Worm (Caenorhabditis elegans) whole organism, L3 larva: Measurements from ENCODE around the gene T12G3.2.
A peak's percentile ranks its signal among the peaks of the same experiment; 100 is the strongest.

Experiments
- R02D3.7 ChIP-seq: fragments of 150-350 bp; optimal IDR thresholded peaks from 2 replicates; lab custom pipeline; 2014; ENCODE audit warnings: missing biosample characterization, missing genetic modification characterization
- ama-1 ChIP-seq: fragments of 150-350 bp; optimal IDR thresholded peaks from 2 replicates; lab custom pipeline; 2018
- ceh-28 ChIP-seq: fragments of 150-350 bp; optimal IDR thresholded peaks from 2 replicates; lab custom pipeline; 2014; ENCODE audit warnings: missing biosample characterization, missing genetic modification reagents, missing genetic modification characterization
- egl-27 ChIP-seq: sonication (generic microtip); optimal IDR thresholded peaks from 4 replicates; lab custom pipeline; 2017; ENCODE audit warnings: missing biosample characterization, missing genetic modification reagents, missing genetic modification characterization
- egl-5 ChIP-seq: fragments of 150-350 bp; optimal IDR thresholded peaks from 2 replicates; lab custom pipeline; 2017; ENCODE audit warnings: missing biosample characterization, missing genetic modification reagents, missing genetic modification characterization, inconsistent platforms
- elt-2 ChIP-seq: sonication (generic microtip); optimal IDR thresholded peaks from 2 replicates; lab custom pipeline; 2016; ENCODE audit warnings: missing genetic modification reagents, mild to moderate bottlenecking, missing genetic modification characterization, missing compliant biosample characterization
- eor-1 ChIP-seq, 2 experiments: fragments of 150-350 bp; optimal IDR thresholded peaks; 2 replicates each; lab custom pipeline; 2014 to 2018; ENCODE audit warnings: missing biosample characterization in 2 of 2, missing genetic modification characterization in 2 of 2
- jun-1 ChIP-seq: fragments of 150-350 bp; optimal IDR thresholded peaks from 2 replicates; lab custom pipeline; 2014; ENCODE audit warnings: missing biosample characterization, missing genetic modification reagents, missing genetic modification characterization
- lin-15B ChIP-seq: fragments of 150-350 bp; optimal IDR thresholded peaks from 2 replicates; lab custom pipeline; 2014; ENCODE audit warnings: missing biosample characterization, missing genetic modification characterization
- lin-39 ChIP-seq: fragments of 150-350 bp; optimal IDR thresholded peaks from 2 replicates; lab custom pipeline; 2018; ENCODE audit warnings: missing biosample characterization, missing genetic modification reagents, missing genetic modification characterization
- lsy-12 ChIP-seq: sonication (generic microtip); optimal IDR thresholded peaks from 2 replicates; lab custom pipeline; 2016; ENCODE audit warnings: mild to moderate bottlenecking, missing genetic modification characterization, missing compliant biosample characterization
- mdl-1 ChIP-seq: fragments of 150-350 bp; optimal IDR thresholded peaks from 2 replicates; lab custom pipeline; 2014; ENCODE audit warnings: missing biosample characterization, missing genetic modification characterization
- mml-1 ChIP-seq: fragments of 150-350 bp; sonication (generic microtip); optimal IDR thresholded peaks from 3 replicates; lab custom pipeline; 2014; ENCODE audit warnings: missing biosample characterization, missing genetic modification characterization
- nfya-1 ChIP-seq: sonication (generic microtip); optimal IDR thresholded peaks from 2 replicates; lab custom pipeline; 2017; ENCODE audit warnings: missing genetic modification characterization, mild to moderate bottlenecking, missing compliant biosample characterization, antibody characterized with exemption, moderate library complexity; ENCODE audit not compliant: insufficient read depth
- nhr-12 ChIP-seq: fragments of 150-350 bp; optimal IDR thresholded peaks from 2 replicates; lab custom pipeline; 2014; ENCODE audit warnings: missing biosample characterization, missing genetic modification characterization
- nhr-237 ChIP-seq: fragments of 150-350 bp; optimal IDR thresholded peaks from 2 replicates; lab custom pipeline; 2014; ENCODE audit warnings: missing biosample characterization, missing genetic modification characterization
- nhr-25 ChIP-seq: sonication (generic microtip); optimal IDR thresholded peaks from 2 replicates; lab custom pipeline; 2017; ENCODE audit warnings: missing biosample characterization, missing genetic modification characterization
- nhr-43 ChIP-seq: sonication (generic microtip); optimal IDR thresholded peaks from 2 replicates; lab custom pipeline; 2016; ENCODE audit warnings: mild to moderate bottlenecking, missing genetic modification characterization, missing compliant biosample characterization; ENCODE audit not compliant: poor library complexity, severe bottlenecking
- nhr-67 ChIP-seq: fragments of 150-350 bp; optimal IDR thresholded peaks from 2 replicates; lab custom pipeline; 2014; ENCODE audit warnings: missing biosample characterization, missing genetic modification characterization
- nhr-76 ChIP-seq: fragments of 150-350 bp; sonication (generic microtip); optimal IDR thresholded peaks from 5 replicates; lab custom pipeline; 2014; ENCODE audit warnings: missing biosample characterization, missing genetic modification characterization
- pqm-1 ChIP-seq: fragments of 150-350 bp; optimal IDR thresholded peaks from 2 replicates; lab custom pipeline; 2017; ENCODE audit warnings: missing biosample characterization, missing genetic modification characterization, inconsistent platforms
- sea-2 ChIP-seq: fragments of 150-350 bp; sonication (generic microtip); optimal IDR thresholded peaks from 4 replicates; lab custom pipeline; 2014; ENCODE audit warnings: missing biosample characterization, missing genetic modification reagents, missing genetic modification characterization
- skn-1 ChIP-seq: fragments of 150-350 bp; optimal IDR thresholded peaks from 2 replicates; lab custom pipeline; 2014; ENCODE audit warnings: missing biosample characterization, missing genetic modification characterization
- zag-1 ChIP-seq: fragments of 150-350 bp; optimal IDR thresholded peaks from 2 replicates; lab custom pipeline; 2014; ENCODE audit warnings: missing biosample characterization, missing genetic modification characterization
- ztf-11 ChIP-seq: fragments of 150-350 bp; optimal IDR thresholded peaks from 2 replicates; lab custom pipeline; 2014; ENCODE audit warnings: missing biosample characterization, missing genetic modification characterization

T12G3.2 gene

DNA sequence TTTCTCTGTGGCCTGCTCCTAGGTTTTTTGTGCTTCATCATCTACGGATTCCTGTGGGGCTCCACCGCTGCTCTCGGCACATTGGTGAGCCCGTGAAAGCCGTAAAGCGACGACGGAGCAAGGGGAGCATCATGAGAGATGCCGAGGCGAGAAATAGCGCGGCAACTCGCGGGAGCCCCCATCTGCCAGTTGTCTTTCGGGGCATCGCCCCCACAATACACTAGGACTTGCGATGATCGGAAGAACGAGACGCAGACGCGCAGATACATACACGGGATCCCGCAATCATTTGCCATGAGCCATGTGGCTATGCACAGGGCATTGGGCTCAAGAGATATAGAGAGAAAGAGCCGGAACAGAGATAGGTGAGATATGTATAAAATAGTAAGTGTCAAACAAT, 36.4 kb downstream of the T12G3.2 start:
- TF ChIP-seq nfya-1 (tag; lab: Kevin White, UChicago) (peak; percentile 23), pqm-1 (tag; lab: Kevin White, UChicago) (no peak)

DNA sequence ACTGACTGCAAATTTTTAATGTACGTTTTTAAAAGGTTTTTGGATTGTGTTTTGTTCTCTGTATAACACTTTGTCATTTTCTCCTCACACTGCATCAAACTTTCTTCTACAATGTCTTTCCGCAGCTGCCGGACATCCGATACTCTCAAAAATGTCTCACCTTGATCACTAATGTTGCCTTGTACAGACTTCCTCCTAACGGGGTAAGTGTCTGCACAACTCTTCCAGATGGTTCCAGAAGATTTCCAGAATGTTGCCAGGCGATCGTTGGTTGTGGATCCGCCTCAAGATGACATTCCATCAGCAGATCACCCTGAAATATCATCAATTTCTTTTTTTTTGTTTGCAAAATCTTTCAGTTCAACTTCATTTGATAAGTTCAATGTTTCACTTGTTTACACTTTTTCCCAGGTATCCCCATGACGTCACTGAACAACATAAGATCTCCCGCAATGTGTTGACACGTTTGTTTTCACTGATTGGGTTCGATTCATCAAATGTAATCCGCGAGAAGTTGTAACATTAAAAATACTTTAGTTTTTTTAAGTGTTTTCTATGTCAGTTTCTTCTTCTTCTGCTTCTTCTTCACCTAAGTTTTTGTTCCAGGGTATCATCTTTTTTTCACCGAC, 37.6 kb downstream of the T12G3.2 start:
- no peak for TF ChIP-seq zag-1 (tag; lab: Kevin White, UChicago)
- TF ChIP-seq egl-27 (tag; lab: Kevin White, UChicago): no peak
- no peak for TF ChIP-seq lin-39 (tag; lab: Kevin White, UChicago)
- TF ChIP-seq sea-2 (GFP tag; lab: Kevin White, UChicago): no peak
- TF ChIP-seq R02D3.7: no peak
- TF ChIP-seq elt-2 (tag; lab: Kevin White, UChicago): no peak
- TF ChIP-seq egl-5: no peak
- no peak for TF ChIP-seq ama-1 (lab: Kevin White, UChicago)
- TF ChIP-seq nhr-12: no peak
- TF ChIP-seq nhr-25: no peak
- no peak for TF ChIP-seq jun-1
- TF ChIP-seq mml-1 (tag; lab: Kevin White, UChicago): no peak
- no peak for TF ChIP-seq lsy-12 (tag; lab: Kevin White, UChicago)
- no peak for TF ChIP-seq eor-1 (tag; optimal IDR thresholded peaks at IDR 0.05; lab: Kevin White, UChicago)
- TF ChIP-seq ceh-28: no peak
- TF ChIP-seq nhr-237 (tag; lab: Kevin White, UChicago): no peak

DNA sequence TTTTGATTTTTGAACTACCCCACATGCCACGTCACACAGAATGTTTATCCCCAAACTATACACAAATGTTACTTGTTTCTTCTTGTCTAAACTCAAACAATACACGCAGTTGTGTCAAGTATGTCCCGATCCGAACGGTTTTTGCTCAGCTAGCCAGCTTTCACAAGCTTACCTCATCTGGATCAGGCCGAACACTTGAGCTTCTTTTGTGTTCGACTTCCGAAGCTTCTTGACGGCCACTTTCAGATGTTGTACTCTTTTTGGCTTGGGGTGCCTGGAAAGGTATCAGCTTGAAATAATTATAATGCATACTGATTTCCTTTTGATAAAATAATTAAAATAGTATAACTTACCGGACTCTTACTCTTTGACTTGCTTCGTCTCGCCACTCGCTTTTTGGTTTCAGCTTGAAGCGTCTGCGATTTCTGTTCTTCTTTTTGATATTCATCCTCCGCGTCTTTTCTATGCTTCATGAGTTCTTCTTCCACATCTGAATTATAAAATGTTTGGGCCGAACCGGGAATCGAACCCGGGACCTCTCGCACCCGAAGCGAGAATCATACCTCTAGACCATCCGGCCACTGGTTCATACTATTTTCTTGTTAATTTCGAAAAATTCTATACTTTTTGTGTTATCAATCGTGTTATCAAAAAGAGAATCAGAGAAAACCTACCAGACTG, 41.5 kb downstream of the T12G3.2 start:
- TF ChIP-seq nhr-67 (tag; lab: Kevin White, UChicago): no peak
- no peak for TF ChIP-seq nhr-43
- no peak for TF ChIP-seq lsy-12 (tag; lab: Kevin White, UChicago)
- TF ChIP-seq ztf-11 (tag; lab: Kevin White, UChicago): no peak
- TF ChIP-seq nhr-12: no peak
- TF ChIP-seq skn-1 (tag; lab: Kevin White, UChicago): no peak
- TF ChIP-seq mdl-1: no peak
- TF ChIP-seq lin-15B (tag; lab: Kevin White, UChicago): no peak
- TF ChIP-seq R02D3.7: no peak
- no peak for TF ChIP-seq nhr-76 (tag; lab: Kevin White, UChicago)
